Fruit fly (Drosophila melanogaster): ENCODE results near the gene eater.
A peak's percentile ranks its signal among the peaks of the same experiment; 100 is the strongest.

The eater gene

DNA sequence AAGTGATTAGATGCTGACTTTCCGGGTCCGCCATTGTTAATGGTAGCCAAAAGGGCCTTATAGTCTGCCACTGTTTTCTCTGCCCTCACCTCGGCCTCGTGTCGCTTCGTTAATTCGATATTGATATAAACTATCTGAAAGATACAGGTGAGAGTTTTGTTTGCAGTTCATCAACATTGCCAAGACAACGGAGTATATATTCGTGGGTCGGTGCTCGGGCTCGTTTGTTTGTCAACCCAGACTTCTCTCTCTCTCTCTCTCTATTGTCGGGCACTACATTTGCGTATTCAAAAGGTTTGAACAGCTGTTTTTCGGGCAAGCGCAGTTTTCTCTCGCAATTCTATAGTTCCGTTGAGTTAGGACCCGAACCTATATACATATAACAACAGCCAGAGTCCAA is 32.1 kb downstream of the eater start (continued):
- TF ChIP-seq CG10321 (GFP tag; IDR thresholded peaks at IDR 0.05): no peak
- no peak for TF ChIP-seq CG12236 (GFP tag; optimal IDR thresholded peaks at IDR 0.05)
- peak; percentile 9 for TF ChIP-seq wek (GFP tag; optimal IDR thresholded peaks at IDR 0.05)
- TF ChIP-seq CG2116 (GFP tag; optimal IDR thresholded peaks at IDR 0.05): no peak
- no peak for TF ChIP-seq Dp (GFP tag; optimal IDR thresholded peaks at IDR 0.05)
- TF ChIP-seq Jarid2 (GFP tag; optimal IDR thresholded peaks at IDR 0.05): no peak
- TF ChIP-seq oc (tag; optimal IDR thresholded peaks at IDR 0.05): no peak
- no peak for TF ChIP-seq CG18011 (GFP tag; optimal IDR thresholded peaks at IDR 0.05)
- TF ChIP-seq CG3407 (GFP tag; optimal IDR thresholded peaks at IDR 0.05): no peak
- 0 out of 3 replicates have a peak, but pooled peaks have one; percentile 56 for TF ChIP-seq ci (GFP tag; IDR thresholded peaks at IDR 0.05)
- TF ChIP-seq Awh (GFP tag; IDR thresholded peaks at IDR 0.05): peak; percentile 52; the same call in 1 of the 2 replicates
- no peak for TF ChIP-seq CG12942 (GFP tag; optimal IDR thresholded peaks at IDR 0.05)
- TF ChIP-seq chn (GFP tag; optimal IDR thresholded peaks at IDR 0.05): no peak
- no peak for TF ChIP-seq HmgZ (tag; optimal IDR thresholded peaks at IDR 0.05)
- TF ChIP-seq Sox102F (GFP tag; optimal IDR thresholded peaks at IDR 0.05): peak; percentile 10
- TF ChIP-seq zfh1 (GFP tag; IDR thresholded peaks at IDR 0.05): no peak
- TF ChIP-seq gt (GFP tag; IDR thresholded peaks at IDR 0.05): no peak
- peak; percentile 1 for TF ChIP-seq CG10209 (GFP tag; optimal IDR thresholded peaks at IDR 0.05)
- no peak for TF ChIP-seq Eip74EF (GFP tag; optimal IDR thresholded peaks at IDR 0.05)
- no peak for TF ChIP-seq fru (optimal IDR thresholded peaks at IDR 0.05)
- TF ChIP-seq Hr3 (GFP tag; optimal IDR thresholded peaks at IDR 0.05): no peak
- TF ChIP-seq CG8924 (tag; optimal IDR thresholded peaks at IDR 0.05): no peak
- TF ChIP-seq CG7372 (GFP tag; IDR thresholded peaks at IDR 0.05): no peak
- TF ChIP-seq twi (tag; optimal IDR thresholded peaks at IDR 0.05): no peak
- no peak for TF ChIP-seq CG34376 (GFP tag; optimal IDR thresholded peaks at IDR 0.05)
- no peak for TF ChIP-seq zen2 (GFP tag; IDR thresholded peaks at IDR 0.05; ENCODE audit: partially characterized antibody)
- peak; percentile 16 for TF ChIP-seq CG2120 (GFP tag; optimal IDR thresholded peaks at IDR 0.05)
- TF ChIP-seq Ptx1 (GFP tag; IDR thresholded peaks at IDR 0.05): no peak
- TF ChIP-seq disco-r (GFP tag; optimal IDR thresholded peaks at IDR 0.05): no peak
- TF ChIP-seq CG18599 (GFP tag; optimal IDR thresholded peaks at IDR 0.05): peak; percentile 59
- no peak for TF ChIP-seq fd3F (GFP tag; optimal IDR thresholded peaks at IDR 0.05)
- TF ChIP-seq ap (GFP tag; IDR thresholded peaks at IDR 0.05): no peak
- no peak for TF ChIP-seq HLH54F (GFP tag; optimal IDR thresholded peaks at IDR 0.05)
- no peak for TF ChIP-seq CG6765 (GFP tag; optimal IDR thresholded peaks at IDR 0.05)
- TF ChIP-seq sc (optimal IDR thresholded peaks at IDR 0.05): no peak
- no peak for TF ChIP-seq sc (GFP tag; optimal IDR thresholded peaks at IDR 0.05)
- TF ChIP-seq scrt (GFP tag; optimal IDR thresholded peaks at IDR 0.05): no peak
- TF ChIP-seq Elba2 (GFP tag; optimal IDR thresholded peaks at IDR 0.05): no peak
- no peak for TF ChIP-seq CG11504 (tag; optimal IDR thresholded peaks at IDR 0.05)
- no peak for TF ChIP-seq zf30C (GFP tag; optimal IDR thresholded peaks at IDR 0.05)
- TF ChIP-seq HLH4C (GFP tag; IDR thresholded peaks at IDR 0.05; ENCODE audit: partially characterized antibody): no peak
- TF ChIP-seq CG1024 (GFP tag; IDR thresholded peaks at IDR 0.05): no peak
- TF ChIP-seq CG12071 (GFP tag; optimal IDR thresholded peaks at IDR 0.05): peak; percentile 24
- TF ChIP-seq HLHmδ (GFP tag; optimal IDR thresholded peaks at IDR 0.05): no peak
- no peak for TF ChIP-seq CG3995 (GFP tag; optimal IDR thresholded peaks at IDR 0.05)
- TF ChIP-seq CG1832 (GFP tag; optimal IDR thresholded peaks at IDR 0.05): no peak
- no peak for TF ChIP-seq Hr51 (GFP tag; optimal IDR thresholded peaks at IDR 0.05)
- no peak for TF ChIP-seq cad (GFP tag; optimal IDR thresholded peaks at IDR 0.05)
- no peak for TF ChIP-seq cas (GFP tag; IDR thresholded peaks at IDR 0.05)
- TF ChIP-seq CG9797 (GFP tag; optimal IDR thresholded peaks at IDR 0.05): no peak
- TF ChIP-seq pros (GFP tag; optimal IDR thresholded peaks at IDR 0.05): no peak
